Fruit fly (Drosophila melanogaster): Measurements from ENCODE around the gene CG9727.

The CG9727 gene

dm6 chr3R:6416242-6416641 is 40.2 kb downstream of the CG9727 start (continued):
- peak; percentile 50 for TF ChIP-seq CG11398 (GFP tag; optimal IDR thresholded peaks at IDR 0.05)
- TF ChIP-seq Camta (GFP tag; optimal IDR thresholded peaks at IDR 0.05) = peak; percentile 48
- TF ChIP-seq CG6272 (GFP tag; IDR thresholded peaks at IDR 0.05) = 0 out of 2 replicates have a peak, but pooled peaks have one; percentile 37
- peak; percentile 79 for TF ChIP-seq bcd (GFP tag; optimal IDR thresholded peaks at IDR 0.05)
- peak; percentile 83 for TF ChIP-seq schlank (tag; optimal IDR thresholded peaks at IDR 0.05)
- TF ChIP-seq Awh (GFP tag; IDR thresholded peaks at IDR 0.05) = peak; percentile 83
- TF ChIP-seq nerfin-2 (GFP tag; IDR thresholded peaks at IDR 0.05; ENCODE audit: partially characterized antibody) = no peak
- no peak for TF ChIP-seq kni (GFP tag; optimal IDR thresholded peaks at IDR 0.05)
- no peak for TF ChIP-seq wek (GFP tag; optimal IDR thresholded peaks at IDR 0.05)
- no peak for TF ChIP-seq Lpt (GFP tag; optimal IDR thresholded peaks at IDR 0.05)
- no peak for TF ChIP-seq gt (GFP tag; IDR thresholded peaks at IDR 0.05)
- TF ChIP-seq HLH3B (GFP tag; IDR thresholded peaks at IDR 0.05) = peak; percentile 85
- peak; percentile 74 for TF ChIP-seq CHES-1-like (GFP tag; optimal IDR thresholded peaks at IDR 0.05)
- peak; percentile 90 for TF ChIP-seq CG12071 (GFP tag; optimal IDR thresholded peaks at IDR 0.05)
- no peak for TF ChIP-seq Hr78 (GFP tag; optimal IDR thresholded peaks at IDR 0.05)
- peak; percentile 82 for TF ChIP-seq CG11695 (GFP tag; IDR thresholded peaks at IDR 0.05)
- peak; percentile 62; the same call in 1 of the 2 replicates for TF ChIP-seq CG4730 (GFP tag; IDR thresholded peaks at IDR 0.05)
- TF ChIP-seq wor (GFP tag; IDR thresholded peaks at IDR 0.05) = peak; percentile 50
- peak; percentile 16 for TF ChIP-seq CG14710 (tag; optimal IDR thresholded peaks at IDR 0.05)
- TF ChIP-seq Eip74EF (GFP tag; optimal IDR thresholded peaks at IDR 0.05) = peak in 1 of 2 experiments; percentile 18
- no peak for TF ChIP-seq bbx (GFP tag; IDR thresholded peaks at IDR 0.05; ENCODE audit: partially characterized antibody)
- peak; percentile 75 for TF ChIP-seq CG9817 (tag; optimal IDR thresholded peaks at IDR 0.05)
- TF ChIP-seq fru (optimal IDR thresholded peaks at IDR 0.05) = no peak
- TF ChIP-seq CoRest (tag; optimal IDR thresholded peaks at IDR 0.05) = peak; percentile 68
- no peak for TF ChIP-seq Poxn (GFP tag; IDR thresholded peaks at IDR 0.05)
- TF ChIP-seq CG34422 (GFP tag; IDR thresholded peaks at IDR 0.05) = peak; percentile 89
- no peak for TF ChIP-seq chinmo (GFP tag; IDR thresholded peaks at IDR 0.05; ENCODE audit: partially characterized antibody)
- no peak for TF ChIP-seq CG34224 (GFP tag; IDR thresholded peaks at IDR 0.05; ENCODE audit: partially characterized antibody)
- TF ChIP-seq Blimp-1 (GFP tag; optimal IDR thresholded peaks at IDR 0.05) = peak; percentile 49
- no peak for TF ChIP-seq CG2202 (tag; optimal IDR thresholded peaks at IDR 0.05)
- peak; percentile 86 for TF ChIP-seq chm (GFP tag; IDR thresholded peaks at IDR 0.05)
- no peak for TF ChIP-seq zf30C (GFP tag; optimal IDR thresholded peaks at IDR 0.05)
- peak; percentile 53 for TF ChIP-seq CG4854 (GFP tag; optimal IDR thresholded peaks at IDR 0.05)
- no peak for TF ChIP-seq crol (GFP tag; IDR thresholded peaks at IDR 0.05)
- TF ChIP-seq stwl (tag; optimal IDR thresholded peaks at IDR 0.05) = no peak
- peak in 1 of 2 experiments; percentile 24 for TF ChIP-seq crp (GFP tag; optimal IDR thresholded peaks at IDR 0.05)
- no peak for TF ChIP-seq Doc3 (GFP tag; IDR thresholded peaks at IDR 0.05; ENCODE audit: partially characterized antibody)
- peak; percentile 80 for TF ChIP-seq gem (tag; optimal IDR thresholded peaks at IDR 0.05)
- no peak for TF ChIP-seq pan (optimal IDR thresholded peaks at IDR 0.05)
- peak in 1 of 2 experiments; percentile 86 for TF ChIP-seq pan (GFP tag; optimal IDR thresholded peaks at IDR 0.05 in 1 of 2, IDR thresholded peaks at IDR 0.05 in 1 of 2)
- no peak for TF ChIP-seq CG17186 (GFP tag; optimal IDR thresholded peaks at IDR 0.05)
- peak; percentile 17 for TF ChIP-seq dm (GFP tag; optimal IDR thresholded peaks at IDR 0.05)
- TF ChIP-seq CG2889 (GFP tag; IDR thresholded peaks at IDR 0.05) = peak; percentile 68; the same call in 1 of the 3 replicates
- peak; percentile 63 for TF ChIP-seq Mad (GFP tag; optimal IDR thresholded peaks at IDR 0.05)
- TF ChIP-seq dmrt11E (tag; optimal IDR thresholded peaks at IDR 0.05) = peak; percentile 16
- peak; percentile 59 for TF ChIP-seq jing (GFP tag; optimal IDR thresholded peaks at IDR 0.05)
- TF ChIP-seq salm (tag; optimal IDR thresholded peaks at IDR 0.05) = no peak
- peak; percentile 67 for TF ChIP-seq CG17385 (GFP tag; optimal IDR thresholded peaks at IDR 0.05)
- peak; percentile 71 for TF ChIP-seq CG10654 (GFP tag; optimal IDR thresholded peaks at IDR 0.05)
- peak; percentile 80 for TF ChIP-seq row (GFP tag; IDR thresholded peaks at IDR 0.05)

Data from whole organism, embryonic.